Worm (Caenorhabditis elegans): ENCODE results near the gene abhd-5.1.

The abhd-5.1 gene

DNA sequence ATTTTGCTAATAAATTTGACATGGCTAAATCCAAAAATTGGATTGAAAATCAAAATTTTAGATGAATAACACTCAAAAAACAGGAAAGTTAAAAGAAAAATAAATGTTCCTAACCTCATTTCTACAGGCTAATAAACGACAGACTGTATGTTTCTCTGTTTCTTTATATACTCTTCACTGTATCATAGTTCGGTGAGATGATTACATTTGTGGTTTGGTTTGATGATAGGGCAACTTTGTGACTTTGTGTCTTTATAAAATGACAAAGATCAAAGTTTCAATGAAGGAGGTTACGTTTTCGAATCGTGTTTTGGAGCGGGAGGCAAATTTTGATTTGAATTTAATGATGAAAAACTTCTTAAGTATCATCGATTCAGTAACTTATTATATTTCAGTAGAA is 42.0 kb downstream of the abhd-5.1 start, which contains the start of gene ugt-12:
TSS of gene ugt-12 (minus strand) at position 153 of the 400 bp plus-strand sequence.
- TF ChIP-seq pha-4 (tag; optimal IDR thresholded peaks at IDR 0.05), result peak; percentile 39
- TF ChIP-seq ztf-11 (tag; optimal IDR thresholded peaks at IDR 0.05), result no peak
- peak; percentile 71 for TF ChIP-seq elt-2 (tag; optimal IDR thresholded peaks at IDR 0.05)
- no peak for TF ChIP-seq egl-5 (tag; optimal IDR thresholded peaks at IDR 0.05)
- TF ChIP-seq pqm-1 (tag; optimal IDR thresholded peaks at IDR 0.05), result peak; percentile 43
- TF ChIP-seq nhr-23 (tag; optimal IDR thresholded peaks at IDR 0.05), result peak; percentile 35

DNA sequence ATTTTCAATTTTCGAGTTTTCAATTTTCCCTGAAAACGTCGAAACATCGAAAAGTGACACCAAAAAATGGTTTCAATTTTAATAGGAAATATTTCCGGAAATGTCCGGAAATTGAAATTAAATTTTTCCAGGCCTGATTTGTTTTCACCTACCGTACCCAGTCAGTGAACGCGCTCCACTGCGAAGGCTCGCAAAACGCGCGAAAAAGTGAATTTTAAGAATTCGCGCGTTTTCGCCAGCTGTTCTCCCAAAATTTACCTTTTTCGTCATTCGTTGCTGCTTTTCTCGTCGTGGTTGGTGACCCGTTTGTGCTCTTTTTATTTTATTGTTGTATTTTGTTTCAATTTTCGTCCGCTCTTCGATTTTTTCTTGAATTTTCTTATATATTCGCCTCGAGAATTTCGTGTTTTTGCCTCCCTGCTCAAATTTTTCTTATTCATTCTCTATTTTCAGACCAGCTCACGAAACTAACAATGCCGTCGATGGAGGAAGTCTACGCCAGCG is 42.6 kb downstream of the abhd-5.1 start, which contains the start of gene T19H12.2:
TSS of gene T19H12.2 (plus strand) at position 454 of the 504 bp plus-strand sequence.
- no peak for TF ChIP-seq lin-39 (tag; optimal IDR thresholded peaks at IDR 0.05)
- no peak for TF ChIP-seq nhr-11 (tag; optimal IDR thresholded peaks at IDR 0.05)
- no peak for TF ChIP-seq ZK546.5 (tag; optimal IDR thresholded peaks at IDR 0.05)
- no peak for TF ChIP-seq zag-1 (tag; optimal IDR thresholded peaks at IDR 0.05)
- no peak for TF ChIP-seq ceh-82 (tag; optimal IDR thresholded peaks at IDR 0.05)
- TF ChIP-seq nhr-25 (tag; optimal IDR thresholded peaks at IDR 0.05), result no peak
- no peak for TF ChIP-seq nhr-28 (tag; optimal IDR thresholded peaks at IDR 0.05)

DNA sequence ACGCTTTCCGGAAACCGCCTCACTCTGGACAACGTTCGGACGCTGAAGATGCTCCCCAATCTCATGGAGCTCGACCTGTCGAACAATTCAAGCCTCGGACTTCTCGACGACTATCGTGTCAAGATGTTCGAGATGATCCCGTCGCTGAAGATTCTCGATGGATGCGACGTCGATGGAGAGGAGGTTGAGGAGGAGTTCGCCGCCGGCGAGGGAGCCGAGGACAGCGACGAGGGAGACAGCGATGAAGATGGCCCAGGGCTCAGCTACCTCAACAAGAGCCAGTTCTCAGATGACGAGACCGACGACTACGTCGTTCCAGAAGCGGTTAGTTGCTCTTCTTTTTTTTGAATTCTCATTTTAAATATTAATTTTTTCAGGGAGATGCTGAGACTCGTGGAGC is 43.3 kb downstream of the abhd-5.1 start:
- TF ChIP-seq elt-1 (tag; optimal IDR thresholded peaks at IDR 0.05), result no peak
- no peak for TF ChIP-seq zag-1 (tag; optimal IDR thresholded peaks at IDR 0.05)
- TF ChIP-seq jun-1 (tag; optimal IDR thresholded peaks at IDR 0.05), result no peak
- TF ChIP-seq pha-4 (tag; optimal IDR thresholded peaks at IDR 0.05), result no peak
- no peak for TF ChIP-seq nhr-43 (tag; optimal IDR thresholded peaks at IDR 0.05; ENCODE audit: poor library complexity, severe bottlenecking)
- no peak for TF ChIP-seq nhr-11 (tag; optimal IDR thresholded peaks at IDR 0.05)
- no peak for TF ChIP-seq unc-39 (tag; optimal IDR thresholded peaks at IDR 0.05)
- no peak for TF ChIP-seq unc-62 (GFP tag; optimal IDR thresholded peaks at IDR 0.05)
- no peak for TF ChIP-seq elt-2 (tag; optimal IDR thresholded peaks at IDR 0.05)
- TF ChIP-seq ceh-9 (tag; optimal IDR thresholded peaks at IDR 0.05), result no peak
- TF ChIP-seq aly-2 (tag; optimal IDR thresholded peaks at IDR 0.05), result no peak
- TF ChIP-seq fkh-2 (tag; optimal IDR thresholded peaks at IDR 0.05), result no peak
- no peak for TF ChIP-seq skn-1 (tag; optimal IDR thresholded peaks at IDR 0.05)

DNA sequence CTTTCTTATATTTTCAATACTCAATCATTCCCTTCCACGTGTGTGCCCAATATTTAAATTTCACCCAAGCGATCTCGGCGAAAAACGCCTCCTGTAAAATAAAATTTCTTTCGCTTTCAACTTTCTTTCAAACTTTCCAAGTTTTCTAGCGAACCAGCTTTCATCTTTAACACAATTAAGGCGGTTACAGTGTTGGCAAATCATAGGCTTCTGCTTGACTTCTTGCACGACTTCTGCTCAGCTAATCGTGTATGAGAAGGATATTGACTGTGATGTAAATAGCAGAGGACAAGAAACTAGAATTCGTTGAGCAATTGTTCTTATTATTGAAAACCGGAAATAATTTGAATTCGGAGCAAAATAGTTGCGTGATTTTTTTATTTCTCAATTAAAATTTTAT is 43.9 kb downstream of the abhd-5.1 start:
- TF ChIP-seq ama-1 (optimal IDR thresholded peaks at IDR 0.05) (no peak), nhr-25 (tag; optimal IDR thresholded peaks at IDR 0.05) (no peak), nhr-67 (tag; optimal IDR thresholded peaks at IDR 0.05) (no peak), elt-1 (tag; optimal IDR thresholded peaks at IDR 0.05) (no peak), lin-15B (tag; optimal IDR thresholded peaks at IDR 0.05) (no peak), nhr-237 (tag; optimal IDR thresholded peaks at IDR 0.05) (no peak), ceh-28 (tag; optimal IDR thresholded peaks at IDR 0.05) (no peak), sea-2 (GFP tag; optimal IDR thresholded peaks at IDR 0.05) (no peak), pqm-1 (tag; optimal IDR thresholded peaks at IDR 0.05) (no peak), elt-3 (tag; optimal IDR thresholded peaks at IDR 0.05) (no peak), R02D3.7 (tag; optimal IDR thresholded peaks at IDR 0.05) (no peak), nhr-28 (tag; optimal IDR thresholded peaks at IDR 0.05) (no peak), jun-1 (tag; optimal IDR thresholded peaks at IDR 0.05) (no peak), nfya-1 (tag; optimal IDR thresholded peaks at IDR 0.05; ENCODE audit: insufficient read depth) (no peak), nhr-11 (tag; optimal IDR thresholded peaks at IDR 0.05) (no peak)

DNA sequence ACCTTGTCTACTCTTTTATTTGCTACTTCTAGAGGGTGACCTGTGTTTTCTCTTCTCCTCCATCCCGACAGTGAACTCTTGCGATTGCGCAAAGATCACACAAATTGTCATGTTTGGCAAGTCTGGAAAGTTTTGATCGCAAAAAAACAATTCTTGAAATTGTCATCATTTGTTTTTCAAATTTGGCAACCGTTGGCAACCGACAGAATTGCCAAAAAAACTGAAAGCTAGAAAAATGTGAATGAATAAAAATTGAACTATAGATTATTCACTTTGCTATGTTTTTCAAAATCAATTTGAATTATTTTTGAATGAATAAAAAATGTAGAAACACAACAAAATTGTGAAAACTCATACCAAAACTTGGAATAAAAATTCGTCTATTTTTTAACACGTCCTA is 47.5 kb downstream of the abhd-5.1 start, which contains the start of gene ugt-11:
TSS of gene ugt-11 (minus strand) at position 101 of the 400 bp plus-strand sequence.
- TF ChIP-seq lsy-12 (tag; optimal IDR thresholded peaks at IDR 0.05), result no peak
- TF ChIP-seq fkh-10 (GFP tag; optimal IDR thresholded peaks at IDR 0.05), result no peak
- no peak for TF ChIP-seq egl-27 (tag; optimal IDR thresholded peaks at IDR 0.05)
- no peak for TF ChIP-seq pqm-1 (tag; optimal IDR thresholded peaks at IDR 0.05)
- TF ChIP-seq aly-2 (tag; optimal IDR thresholded peaks at IDR 0.05), result no peak
- no peak for TF ChIP-seq unc-39 (tag; optimal IDR thresholded peaks at IDR 0.05)
- no peak for TF ChIP-seq tbx-2 (tag; optimal IDR thresholded peaks at IDR 0.05)
- TF ChIP-seq lin-15B (tag; optimal IDR thresholded peaks at IDR 0.05), result no peak
- TF ChIP-seq nhr-67 (tag; optimal IDR thresholded peaks at IDR 0.05), result no peak
- no peak for TF ChIP-seq nhr-11 (tag; optimal IDR thresholded peaks at IDR 0.05)
- no peak for TF ChIP-seq fkh-2 (tag; optimal IDR thresholded peaks at IDR 0.05)
- no peak for TF ChIP-seq ztf-4 (tag; optimal IDR thresholded peaks at IDR 0.05)
- no peak for TF ChIP-seq pha-4 (tag; optimal IDR thresholded peaks at IDR 0.05)
- TF ChIP-seq ceh-28 (tag; optimal IDR thresholded peaks at IDR 0.05), result no peak
- TF ChIP-seq hmg-11 (tag; optimal IDR thresholded peaks at IDR 0.05), result no peak
- TF ChIP-seq eor-1 (tag; optimal IDR thresholded peaks at IDR 0.05), result no peak
- no peak for TF ChIP-seq nhr-25 (tag; optimal IDR thresholded peaks at IDR 0.05)
- no peak for TF ChIP-seq nhr-77 (tag; optimal IDR thresholded peaks at IDR 0.05)
- TF ChIP-seq zag-1 (tag; optimal IDR thresholded peaks at IDR 0.05), result no peak
- no peak for TF ChIP-seq snpc-4 (tag; optimal IDR thresholded peaks at IDR 0.05)

Data from whole organism, L3 larva.